Worm (Caenorhabditis elegans) whole organism, midembryonic: Measurements from ENCODE around the gene gcy-32.

Experiments
- cog-1 ChIP-seq: sonication (generic microtip); optimal IDR thresholded peaks from 2 replicates; lab custom pipeline; 2016; ENCODE audit warnings: missing genetic modification characterization, missing compliant biosample characterization
- flt-1 ChIP-seq: fragments of 200-800 bp; sonication (Bioruptor generic); IDR thresholded peaks from 2 replicates; pipeline ENCODE4 v1.3.6; 2022; ENCODE audit warnings: missing genetic modification characterization, missing compliant biosample characterization
- klf-2 ChIP-seq: fragments of 200-800 bp; sonication (Bioruptor generic); conservative IDR thresholded peaks from 2 replicates; pipeline ENCODE4 v1.3.6; 2022; ENCODE audit warnings: missing genetic modification reagents, missing genetic modification characterization, missing compliant biosample characterization
- med-1 ChIP-seq: sonication (generic microtip); optimal IDR thresholded peaks from 2 replicates; lab custom pipeline; 2017; ENCODE audit warnings: missing genetic modification characterization, mild to moderate bottlenecking, missing compliant biosample characterization, antibody characterized with exemption, missing genetic modification reagents; ENCODE audit not compliant: insufficient read depth
- ref-1 ChIP-seq: fragments of 200-800 bp; sonication (Bioruptor generic); conservative IDR thresholded peaks from 2 replicates; pipeline ENCODE4 v1.3.6; 2022; ENCODE audit warnings: missing genetic modification reagents, missing genetic modification characterization, missing compliant biosample characterization
- tab-1 ChIP-seq: fragments of 200-800 bp; sonication (Bioruptor generic); IDR thresholded peaks from 2 replicates; pipeline ENCODE4 v1.3.6; 2022; ENCODE audit warnings: missing genetic modification characterization, missing compliant biosample characterization

DNA sequence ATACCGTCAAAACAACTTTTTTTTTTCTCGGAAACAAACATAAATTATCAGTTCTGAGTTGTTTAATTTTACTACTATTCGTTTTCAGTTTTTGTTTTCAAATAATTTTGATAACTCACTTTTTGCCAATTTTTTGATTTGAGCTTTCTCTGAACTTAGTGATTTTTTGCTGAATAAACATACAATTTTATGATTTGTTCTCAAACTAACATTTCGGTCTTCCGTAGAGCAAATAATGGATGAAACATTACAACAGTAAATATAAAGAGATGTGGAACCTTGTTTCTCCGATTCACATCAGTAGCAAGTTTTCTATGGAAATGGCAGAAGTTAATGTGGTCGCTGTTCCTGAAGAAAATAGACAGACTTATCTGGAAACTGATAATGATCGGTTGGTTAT, 34.5 kb upstream of the gcy-32 start, which contains the start of gene R10D12.7:
- TF ChIP-seq flt-1 (GFP tag; lab: Robert Waterston, UW) (no peak), ref-1 (no peak), klf-2 (GFP tag; lab: Robert Waterston, UW) (no peak), cog-1 (tag; lab: Kevin White, UChicago) (no peak), tab-1 (GFP tag; lab: Robert Waterston, UW) (no peak), med-1 (GFP tag; lab: Kevin White, UChicago) (no peak)
